Worm (Caenorhabditis elegans) whole organism, L4 larva: ENCODE results near the gene nlp-26.

Source experiments
- D1046.2 ChIP-seq: fragments of 200-800 bp; sonication (Bioruptor generic); IDR thresholded peaks from 2 replicates; pipeline ENCODE4 v1.3.6; 2022; ENCODE audit warnings: missing genetic modification characterization, missing compliant biosample characterization
- F10B5.3 ChIP-seq: sonication (generic microtip); optimal IDR thresholded peaks from 2 replicates; lab custom pipeline; 2016; ENCODE audit warnings: mild to moderate bottlenecking, missing genetic modification characterization, missing compliant biosample characterization
- F26F4.8 ChIP-seq: fragments of 200-800 bp; sonication (Bioruptor generic); conservative IDR thresholded peaks from 2 replicates; pipeline ENCODE4 v1.3.6; 2022; ENCODE audit warnings: missing genetic modification characterization, missing compliant biosample characterization
- F37D6.2 ChIP-seq: sonication (generic microtip); optimal IDR thresholded peaks from 2 replicates; lab custom pipeline; 2016; ENCODE audit warnings: mild to moderate bottlenecking, missing genetic modification characterization, missing compliant biosample characterization
- Y48G9A.11 ChIP-seq: fragments of 200-800 bp; sonication (Bioruptor generic); IDR thresholded peaks from 2 replicates; pipeline ENCODE4 v1.3.6; 2022; ENCODE audit warnings: missing genetic modification reagents, missing genetic modification characterization, missing compliant biosample characterization
- aha-1 ChIP-seq: fragments of 150-350 bp; peaks from one replicate; lab custom pipeline; 2014; ENCODE audit warnings: missing biosample characterization, missing genetic modification characterization
- ceh-28 ChIP-seq: fragments of 150-350 bp; optimal IDR thresholded peaks from 2 replicates; lab custom pipeline; 2014; ENCODE audit warnings: missing biosample characterization, missing genetic modification reagents, missing genetic modification characterization
- ceh-44 ChIP-seq: fragments of 200-800 bp; sonication (Bioruptor generic); IDR thresholded peaks from 2 replicates; pipeline ENCODE4 v1.3.6; 2022; ENCODE audit warnings: missing genetic modification reagents, missing genetic modification characterization, missing compliant biosample characterization
- ctbp-1 ChIP-seq: fragments of 200-800 bp; sonication (Bioruptor generic); IDR thresholded peaks from 2 replicates; pipeline ENCODE4 v1.3.6; 2022; ENCODE audit warnings: missing genetic modification reagents, missing genetic modification characterization, missing compliant biosample characterization
- daf-12 ChIP-seq: fragments of 150-350 bp; optimal IDR thresholded peaks from 2 replicates; lab custom pipeline; 2014; ENCODE audit warnings: missing biosample characterization, missing genetic modification reagents, missing genetic modification characterization
- egl-43 ChIP-seq: fragments of 200-800 bp; sonication (Bioruptor generic); IDR thresholded peaks from 2 replicates; pipeline ENCODE4 v1.3.6; 2022; ENCODE audit warnings: missing genetic modification reagents, missing genetic modification characterization, missing compliant biosample characterization
- fos-1 ChIP-seq: fragments of 150-350 bp; optimal IDR thresholded peaks from 2 replicates; lab custom pipeline; 2014; ENCODE audit warnings: missing biosample characterization, missing genetic modification characterization
- gei-8 ChIP-seq: fragments of 200-800 bp; sonication (Bioruptor generic); optimal IDR thresholded peaks from 2 replicates; lab custom pipeline; 2018; ENCODE audit warnings: mild to moderate bottlenecking, missing genetic modification characterization, missing compliant biosample characterization
- lin-1 ChIP-seq: fragments of 200-800 bp; sonication (Bioruptor generic); IDR thresholded peaks from 2 replicates; pipeline ENCODE4 v1.3.6; 2022; ENCODE audit warnings: missing genetic modification reagents, missing genetic modification characterization, missing compliant biosample characterization
- lin-29 ChIP-seq: fragments of 200-800 bp; sonication (Bioruptor generic); IDR thresholded peaks from 2 replicates; pipeline ENCODE4 v1.3.6; 2022; ENCODE audit warnings: missing genetic modification reagents, missing genetic modification characterization, missing compliant biosample characterization
- lin-39 ChIP-seq: fragments of 150-350 bp; optimal IDR thresholded peaks from 2 replicates; lab custom pipeline; 2014; ENCODE audit warnings: missing biosample characterization, missing genetic modification reagents, missing genetic modification characterization
- mes-2 ChIP-seq: sonication (generic microtip); optimal IDR thresholded peaks from 2 replicates; lab custom pipeline; 2016; ENCODE audit warnings: missing genotype, mild to moderate bottlenecking, missing genetic modification characterization, missing compliant biosample characterization; ENCODE audit not compliant: poor library complexity, severe bottlenecking
- mxl-2 ChIP-seq: fragments of 200-800 bp; sonication (Bioruptor generic); conservative IDR thresholded peaks from 2 replicates; pipeline ENCODE4 v1.3.6; 2022; ENCODE audit warnings: missing genetic modification reagents, missing genetic modification characterization, missing compliant biosample characterization
- mxl-3 ChIP-seq: fragments of 200-800 bp; sonication (Bioruptor generic); optimal IDR thresholded peaks from 2 replicates; lab custom pipeline; 2018; ENCODE audit warnings: mild to moderate bottlenecking, missing genetic modification characterization, missing compliant biosample characterization
- nhr-41 ChIP-seq: fragments of 200-800 bp; sonication (Bioruptor generic); IDR thresholded peaks from 2 replicates; pipeline ENCODE4 v1.3.6; 2022; ENCODE audit warnings: missing genetic modification reagents, missing genetic modification characterization, missing compliant biosample characterization
- nhr-48 ChIP-seq: sonication (generic microtip); optimal IDR thresholded peaks from 2 replicates; lab custom pipeline; 2016; ENCODE audit warnings: mild to moderate bottlenecking, missing genetic modification characterization, missing compliant biosample characterization
- pha-4 ChIP-seq, 2 experiments: fragments of 150-350 bp in 1 of 2; fragments of 200-800 bp in 1 of 2; sonication (Bioruptor generic) in 1 of 2; IDR thresholded peaks in 1 of 2; optimal IDR thresholded peaks in 1 of 2; 2 replicates each; pipeline versions ENCODE4 v1.3.6 to Lab custom; 2014 to 2022; ENCODE audit warnings: missing genetic modification characterization in 2 of 2, missing genetic modification reagents in 2 of 2, missing biosample characterization in 1 of 2, missing compliant biosample characterization in 1 of 2
- saeg-2 ChIP-seq: fragments of 200-800 bp; sonication (Bioruptor generic); IDR thresholded peaks from 2 replicates; pipeline ENCODE4 v1.3.6; 2022; ENCODE audit warnings: missing genetic modification reagents, missing genetic modification characterization, missing compliant biosample characterization
- set-16 ChIP-seq: fragments of 200-800 bp; sonication (Bioruptor generic); IDR thresholded peaks from 2 replicates; pipeline ENCODE4 v1.3.6; 2022; ENCODE audit warnings: missing genetic modification reagents, missing genetic modification characterization, missing compliant biosample characterization
- skn-1 ChIP-seq: fragments of 150-350 bp; optimal IDR thresholded peaks from 2 replicates; lab custom pipeline; 2014; ENCODE audit warnings: missing biosample characterization, missing genetic modification characterization
- unc-62 ChIP-seq, 3 experiments: fragments of 150-350 bp in 1 of 3; sonication (generic microtip); optimal IDR thresholded peaks in 2 of 3; peaks in 1 of 3; 1 replicate in 1 of 3; 2 replicates in 2 of 3; lab custom pipeline; 2014 to 2017; ENCODE audit warnings: missing biosample characterization in 3 of 3, missing genetic modification characterization in 3 of 3, missing genetic modification reagents in 3 of 3, missing genotype in 1 of 3
- vab-7 ChIP-seq: fragments of 200-800 bp; sonication (Bioruptor generic); IDR thresholded peaks from 2 replicates; pipeline ENCODE4 v1.3.6; 2022; ENCODE audit warnings: missing genetic modification reagents, missing genetic modification characterization, missing compliant biosample characterization
- zip-11 ChIP-seq: fragments of 200-800 bp; sonication (Bioruptor generic); IDR thresholded peaks from 2 replicates; pipeline ENCODE4 v1.3.6; 2022; ENCODE audit warnings: missing genetic modification characterization, missing compliant biosample characterization

The nlp-26 gene

ce11 chrV:19629973-19630372, 16.7 kb downstream of the nlp-26 start:
- TF ChIP-seq daf-12 (tag; lab: Kevin White, UChicago) (no peak), ceh-28 (tag; lab: Kevin White, UChicago) (peak; percentile 98)

DNA sequence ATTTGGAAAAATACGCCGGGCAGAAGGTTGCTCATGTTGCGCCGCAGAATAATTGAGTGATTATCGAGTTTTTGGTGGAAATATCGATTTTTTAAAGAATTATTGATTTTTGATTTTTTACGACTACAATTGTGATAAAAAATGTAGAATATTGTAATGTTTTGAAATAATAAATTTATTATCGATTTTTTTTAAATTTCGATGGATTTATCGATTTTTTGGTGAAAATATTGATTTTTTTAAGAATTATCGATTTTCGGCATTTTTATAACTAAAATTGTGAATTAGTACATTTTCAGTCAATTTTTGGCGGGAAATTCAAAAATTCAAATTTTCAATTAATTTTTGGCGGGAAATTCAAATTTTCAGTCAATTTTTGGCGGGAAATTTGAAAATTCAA, 17.3 kb downstream of the nlp-26 start:
- TF ChIP-seq ceh-28 (tag; lab: Kevin White, UChicago) (peak; percentile 91), gei-8 (GFP tag; lab: Kevin White, UChicago) (no peak), vab-7 (GFP tag; lab: Robert Waterston, UW) (no peak)

DNA sequence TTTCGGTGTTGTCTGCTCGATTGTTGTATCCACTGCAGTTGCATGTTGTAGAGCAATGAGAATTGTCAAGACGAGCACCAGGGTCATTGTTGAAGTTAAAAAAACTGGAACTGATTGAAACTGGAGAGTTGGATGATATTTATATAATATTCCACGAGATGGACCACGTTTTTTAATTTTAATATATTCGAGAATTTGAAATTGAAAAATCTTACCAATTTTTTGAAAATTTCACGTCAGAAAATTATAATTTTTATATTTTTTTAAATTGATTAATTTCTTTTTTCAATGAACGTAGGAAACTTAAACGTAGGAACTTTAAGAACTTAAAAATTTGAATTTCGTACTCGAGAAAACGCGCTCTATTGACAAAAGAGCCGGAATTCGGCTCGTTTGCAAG, 19.3 kb downstream of the nlp-26 start, which contains the start of gene Y43F8C.5:
Y43F8C.5 (minus strand) TSS at position 101 of the 400 bp plus-strand sequence.
- TF ChIP-seq fos-1 (tag; lab: Kevin White, UChicago) (no peak), saeg-2 (GFP tag; lab: Robert Waterston, UW) (no peak), nhr-48 (tag; lab: Kevin White, UChicago) (no peak), nhr-41 (GFP tag; lab: Robert Waterston, UW) (no peak), D1046.2 (no peak), skn-1 (tag; lab: Kevin White, UChicago) (no peak), ctbp-1 (GFP tag; lab: Robert Waterston, UW) (no peak)

DNA sequence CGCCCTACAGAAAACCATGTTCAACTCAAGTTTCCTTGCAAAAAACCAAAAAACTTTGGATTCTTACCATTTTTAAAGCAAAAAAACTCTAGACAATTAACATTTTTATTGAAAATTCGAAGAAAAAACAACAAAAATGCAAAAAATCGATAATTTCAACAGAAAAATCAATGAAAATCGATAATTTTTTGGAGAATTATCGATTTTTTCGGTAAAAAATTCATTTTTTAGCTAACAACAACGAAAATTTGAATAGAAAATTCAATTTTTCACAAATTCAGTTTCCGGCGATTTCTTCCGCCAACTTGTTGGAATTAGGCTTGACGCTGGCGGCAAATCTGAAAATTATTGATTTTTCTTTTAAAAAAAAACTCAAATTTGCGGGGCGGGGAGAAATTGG, 19.7 kb downstream of the nlp-26 start:
- TF ChIP-seq F10B5.3: no peak
- TF ChIP-seq ceh-28 (tag; lab: Kevin White, UChicago): peak; percentile 92

- TF ChIP-seq unc-62 (GFP tag; optimal IDR thresholded peaks at IDR 0.05 in 1 of 2; lab: Kevin White, UChicago) (peak in 1 of 2 experiments; percentile 48), unc-62 (tag; optimal IDR thresholded peaks at IDR 0.05; lab: Kevin White, UChicago) (no peak), lin-1 (GFP tag; lab: Robert Waterston, UW) (no peak)
These were observed 20.9 kb downstream of the nlp-26 start for ce11 chrV:19634197-19634596.

- peak; percentile 95 for TF ChIP-seq ceh-28 (tag; lab: Kevin White, UChicago)
- 0 out of 2 replicates have a peak, but pooled peaks have one; percentile 10 for TF ChIP-seq ceh-44 (GFP tag; lab: Robert Waterston, UW)
These were observed 22.4 kb downstream of the nlp-26 start for ce11 chrV:19635525-19636193.

DNA sequence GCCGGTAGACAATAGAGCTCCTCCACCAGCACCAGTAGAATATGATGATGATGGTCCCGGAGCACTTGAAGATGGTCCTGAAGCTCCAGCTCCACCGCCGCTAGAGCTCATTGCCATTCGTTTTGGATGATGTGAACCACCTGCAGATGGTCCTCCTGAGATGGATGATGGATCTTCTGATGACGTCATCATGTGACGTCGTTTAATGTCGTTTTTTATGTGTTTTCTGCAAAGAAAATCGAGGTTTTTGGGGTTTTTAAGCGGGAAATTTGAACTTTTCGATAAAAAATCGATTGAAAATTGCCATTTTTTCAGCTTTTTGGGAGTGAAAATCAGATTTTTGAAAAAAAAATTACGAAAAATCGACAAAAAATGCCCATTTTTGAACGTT, 22.9 kb downstream of the nlp-26 start:
- no peak for TF ChIP-seq mxl-2 (GFP tag; lab: Robert Waterston, UW)
- no peak for TF ChIP-seq lin-29 (GFP tag; lab: Robert Waterston, UW)
- 0 out of 2 replicates have a peak, but pooled peaks have one; percentile 43 for TF ChIP-seq egl-43 (GFP tag; lab: Robert Waterston, UW)
- 0 out of 2 replicates have a peak, but pooled peaks have one; percentile 25 for TF ChIP-seq set-16 (GFP tag; lab: Robert Waterston, UW)
- TF ChIP-seq unc-62 (GFP tag; optimal IDR thresholded peaks at IDR 0.05 in 1 of 2; lab: Kevin White, UChicago): no peak
- TF ChIP-seq unc-62 (tag; optimal IDR thresholded peaks at IDR 0.05; lab: Kevin White, UChicago): no peak
- peak; percentile 12 for TF ChIP-seq aha-1
- TF ChIP-seq mes-2: peak; percentile 35
- no peak for TF ChIP-seq zip-11 (GFP tag; lab: Robert Waterston, UW)
- TF ChIP-seq pha-4 (GFP tag; IDR thresholded peaks at IDR 0.05; lab: Robert Waterston, UW): no peak
- no peak for TF ChIP-seq pha-4 (tag; optimal IDR thresholded peaks at IDR 0.05; lab: Kevin White, UChicago)
- no peak for TF ChIP-seq mxl-3
- TF ChIP-seq lin-39 (tag; lab: Kevin White, UChicago): no peak
- peak; percentile 67; the same call in 1 of the 2 replicates for TF ChIP-seq Y48G9A.11 (GFP tag; lab: Robert Waterston, UW)
- no peak for TF ChIP-seq F37D6.2 (tag; lab: Kevin White, UChicago)
- TF ChIP-seq F26F4.8 (GFP tag; lab: Robert Waterston, UW): no peak
